Worm (Caenorhabditis elegans): ENCODE data around the gene clk-1.

The clk-1 gene

DNA sequence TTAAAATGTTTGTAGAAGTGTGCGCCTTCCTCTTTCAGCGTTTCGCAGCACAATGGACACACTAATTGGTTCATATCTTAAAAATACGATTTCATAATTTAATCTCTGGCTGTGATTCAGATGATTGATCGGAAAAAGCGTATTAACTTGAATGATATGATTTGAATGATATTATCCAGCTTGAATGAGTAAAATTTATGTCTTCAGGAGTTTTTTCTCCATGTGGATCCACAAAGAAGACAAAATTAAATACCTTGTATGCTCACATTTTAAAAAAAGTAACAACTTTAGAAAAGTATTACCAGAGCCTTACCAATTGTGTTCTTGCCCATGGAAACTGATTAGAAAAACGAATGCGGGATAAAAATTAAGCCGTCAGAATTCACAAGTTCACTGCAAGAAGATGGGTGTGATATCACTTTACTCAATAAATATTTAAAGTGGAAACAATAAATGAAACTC is 4.3 kb upstream of the clk-1 start, which contains the start of gene ztf-8 (continued):
- TF ChIP-seq attf-3 (GFP tag; conservative IDR thresholded peaks at IDR 0.05) (no peak), F23B12.7 (tag; optimal IDR thresholded peaks at IDR 0.05; ENCODE audit: insufficient read depth) (no peak), mxl-1 (tag; optimal IDR thresholded peaks at IDR 0.05) (no peak), F57A8.1 (GFP tag; optimal IDR thresholded peaks at IDR 0.05) (no peak), ceh-100 (GFP tag; IDR thresholded peaks at IDR 0.05) (no peak), ztf-3 (GFP tag; optimal IDR thresholded peaks at IDR 0.05) (no peak), repo-1 (tag; optimal IDR thresholded peaks at IDR 0.05) (peak; percentile 79), C06A6.2 (GFP tag; conservative IDR thresholded peaks at IDR 0.05) (no peak), mes-4 (tag; optimal IDR thresholded peaks at IDR 0.05) (no peak), mel-28 (tag; optimal IDR thresholded peaks at IDR 0.05; ENCODE audit: borderline replicate concordance) (no peak), pha-4 (tag; optimal IDR thresholded peaks at IDR 0.05) (no peak), let-526 (GFP tag; IDR thresholded peaks at IDR 0.05) (no peak), Y53G8AR.9 (GFP tag; conservative IDR thresholded peaks at IDR 0.05) (peak; percentile 66; the same call in 1 of the 2 replicates), mcd-1 (GFP tag; IDR thresholded peaks at IDR 0.05) (no peak), egl-18 (GFP tag; IDR thresholded peaks at IDR 0.05) (no peak), pbrm-1 (GFP tag; IDR thresholded peaks at IDR 0.05) (no peak), hmg-1.2 (GFP tag; IDR thresholded peaks at IDR 0.05) (peak; percentile 18; the same call in 1 of the 2 replicates), nhr-90 (tag; optimal IDR thresholded peaks at IDR 0.05) (no peak), dpl-1 (GFP tag; optimal IDR thresholded peaks at IDR 0.05) (no peak), efl-1 (GFP tag; optimal IDR thresholded peaks at IDR 0.05) (no peak), xnd-1 (tag; optimal IDR thresholded peaks at IDR 0.05) (no peak), ccch-3 (GFP tag; optimal IDR thresholded peaks at IDR 0.05) (no peak), chd-7 (tag; optimal IDR thresholded peaks at IDR 0.05) (no peak), let-607 (tag; optimal IDR thresholded peaks at IDR 0.05) (no peak), lin-40 (tag; optimal IDR thresholded peaks at IDR 0.05) (no peak), lin-35 (GFP tag; optimal IDR thresholded peaks at IDR 0.05) (peak in 1 of 3 experiments; percentile 22), ceh-58 (GFP tag; IDR thresholded peaks at IDR 0.05) (no peak), akir-1 (GFP tag; optimal IDR thresholded peaks at IDR 0.05) (no peak), rpc-1 (optimal IDR thresholded peaks at IDR 0.05) (no peak), rpc-1 (tag; optimal IDR thresholded peaks at IDR 0.05) (no peak), ceh-40 (GFP tag; IDR thresholded peaks at IDR 0.05) (no peak), B0336.3 (GFP tag; IDR thresholded peaks at IDR 0.05) (peak; percentile 72), somi-1 (GFP tag; optimal IDR thresholded peaks at IDR 0.05) (no peak), snpc-3.4 (tag; optimal IDR thresholded peaks at IDR 0.05) (no peak), ztf-22 (GFP tag; optimal IDR thresholded peaks at IDR 0.05) (no peak), hlh-26 (GFP tag; conservative IDR thresholded peaks at IDR 0.05) (no peak), cebp-2 (GFP tag; IDR thresholded peaks at IDR 0.05) (no peak), athp-1 (tag; optimal IDR thresholded peaks at IDR 0.05) (peak; percentile 42), atf-7 (tag; optimal IDR thresholded peaks at IDR 0.05) (peak; percentile 31), ztf-25 (GFP tag; IDR thresholded peaks at IDR 0.05) (no peak), dpff-1 (tag; optimal IDR thresholded peaks at IDR 0.05) (peak; percentile 41), nhr-179 (tag; optimal IDR thresholded peaks at IDR 0.05) (no peak), egrh-3 (GFP tag; IDR thresholded peaks at IDR 0.05) (no peak), ztf-28 (GFP tag; IDR thresholded peaks at IDR 0.05) (no peak), unc-130 (GFP tag; optimal IDR thresholded peaks at IDR 0.05) (peak; percentile 10), lsl-1 (GFP tag; optimal IDR thresholded peaks at IDR 0.05) (no peak), ZK185.1 (tag; optimal IDR thresholded peaks at IDR 0.05; ENCODE audit: poor library complexity, severe bottlenecking) (no peak), tbx-9 (tag; optimal IDR thresholded peaks at IDR 0.05; ENCODE audit: borderline replicate concordance) (no peak), F55B11.4 (tag; optimal IDR thresholded peaks at IDR 0.05; ENCODE audit: borderline replicate concordance, insufficient read depth) (no peak), ztf-26 (tag; optimal IDR thresholded peaks at IDR 0.05) (peak; percentile 12)

All from whole organism, young adult.